Fruit fly (Drosophila melanogaster): Measurements from ENCODE around the gene CG45078.

DNA sequence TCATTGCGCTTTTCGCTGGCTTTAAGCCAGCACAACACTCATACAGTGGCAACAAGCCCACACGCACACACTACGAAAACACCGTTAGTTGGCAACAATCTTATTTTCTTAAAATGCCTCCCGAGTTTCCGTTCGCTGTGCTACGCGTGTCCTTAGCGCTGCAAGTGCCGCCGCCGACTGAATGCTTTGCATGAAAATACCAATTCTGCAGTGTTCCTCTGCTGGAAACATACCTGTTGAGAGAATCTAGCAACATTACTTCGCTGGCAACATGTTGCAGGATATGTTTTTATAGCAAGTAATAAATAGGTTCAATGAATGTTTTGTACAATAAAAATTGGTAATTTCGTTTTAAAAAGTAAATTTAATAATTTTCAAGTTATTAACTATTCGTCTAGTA, 26.1 kb downstream of the CG45078 start, which contains the start of gene TkR86C:
- TF ChIP-seq usp (GFP tag; optimal IDR thresholded peaks at IDR 0.05) = no peak
- no peak for TF ChIP-seq CG8478 (optimal IDR thresholded peaks at IDR 0.05)
- no peak for TF ChIP-seq psq (optimal IDR thresholded peaks at IDR 0.05)
- no peak for TF ChIP-seq Dll (optimal IDR thresholded peaks at IDR 0.05)
- no peak for TF ChIP-seq pan (optimal IDR thresholded peaks at IDR 0.05)
- no peak for TF ChIP-seq EcR (GFP tag; optimal IDR thresholded peaks at IDR 0.05)
